Fruit fly (Drosophila melanogaster) S2 (cell line): ENCODE measurements around the gene CG31955.

ENCODE experiments used
- CG8478 ChIP-seq: fragments of >200 bp; optimal IDR thresholded peaks from 2 replicates; lab custom pipeline; 2018
- CTCF ChIP-seq, 2 experiments: fragments of >200 bp; optimal IDR thresholded peaks; 2 replicates each; lab custom pipeline; 2018

- TF ChIP-seq CTCF (optimal IDR thresholded peaks at IDR 0.05; lab: Kevin White, UChicago) (no peak), CG8478 (no peak)
These were observed 24.2 kb upstream of the CG31955 start for dm6 chr2L:3737003-3737662.
